Worm (Caenorhabditis elegans): Measurements from ENCODE around the gene R07B7.6.

ce11 chrV:12098123-12098522 is 23.3 kb upstream of the R07B7.6 start, which contains the start of gene nhr-209:
- TF ChIP-seq egl-27 (tag; optimal IDR thresholded peaks at IDR 0.05) (no peak), grh-1 (GFP tag; IDR thresholded peaks at IDR 0.05) (no peak), snpc-4 (tag; optimal IDR thresholded peaks at IDR 0.05) (no peak), unc-130 (tag; optimal IDR thresholded peaks at IDR 0.05) (no peak), ceh-90 (tag; optimal IDR thresholded peaks at IDR 0.05) (no peak), pag-3 (tag; optimal IDR thresholded peaks at IDR 0.05; ENCODE audit: borderline replicate concordance, insufficient read depth) (no peak), lsy-2 (tag; optimal IDR thresholded peaks at IDR 0.05) (no peak)
